Worm (Caenorhabditis elegans): ENCODE measurements around the gene R05H5.3.

R05H5.3 gene

DNA sequence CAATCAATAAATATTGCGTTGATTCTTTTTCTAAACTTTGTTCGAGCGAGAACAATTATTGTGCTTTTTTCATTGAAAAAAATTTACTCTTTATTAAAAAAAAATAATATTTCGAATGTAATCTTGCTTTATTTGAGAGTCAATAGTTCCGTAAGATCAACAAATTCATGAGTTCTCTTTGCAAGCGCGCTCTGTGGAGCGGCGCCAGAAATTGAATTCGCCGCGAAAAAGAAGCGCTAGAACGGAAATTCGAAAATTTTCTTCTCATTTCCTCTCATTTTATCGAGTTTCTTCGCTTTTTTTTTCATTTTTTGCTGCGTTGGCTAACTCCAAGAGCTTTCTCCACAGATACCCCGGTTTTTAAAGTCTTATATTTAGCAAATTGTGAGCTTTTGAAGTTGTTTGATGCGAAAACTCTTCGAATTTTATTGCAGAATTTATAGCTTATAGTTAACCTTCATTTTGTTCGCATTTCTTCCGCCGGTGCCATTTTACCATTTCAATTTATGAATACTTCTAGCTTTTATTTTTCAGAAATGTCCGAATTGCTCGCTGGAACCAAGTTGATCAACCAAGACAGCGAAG lies at the start of gene R05H5.3:
Gene R05H5.3 (plus strand): TSS at position 535 of the 585 bp plus-strand sequence.
- TF ChIP-seq K11D2.4 (GFP tag; IDR thresholded peaks at IDR 0.05) (no peak), hsf-1 (GFP tag; IDR thresholded peaks at IDR 0.05) (peak; percentile 55; the same call in 1 of the 2 replicates), F52B5.7 (tag; optimal IDR thresholded peaks at IDR 0.05) (no peak), snpc-1.3 (tag; optimal IDR thresholded peaks at IDR 0.05; ENCODE audit: insufficient read depth) (peak; percentile 40), snpc-3.4 (tag; optimal IDR thresholded peaks at IDR 0.05) (peak; percentile 70), F39B2.1 (GFP tag; IDR thresholded peaks at IDR 0.05) (no peak), nfyb-1 (GFP tag; IDR thresholded peaks at IDR 0.05) (0 out of 2 replicates have a peak, but pooled peaks have one; percentile 19), madf-6 (GFP tag; IDR thresholded peaks at IDR 0.05) (peak; percentile 96), F22D6.2 (tag; optimal IDR thresholded peaks at IDR 0.05) (no peak), F55B11.4 (tag; optimal IDR thresholded peaks at IDR 0.05; ENCODE audit: borderline replicate concordance, insufficient read depth) (no peak), aptf-2 (GFP tag; conservative IDR thresholded peaks at IDR 0.05) (0 out of 2 replicates have a peak, but pooled peaks have one; percentile 56), ztf-6 (GFP tag; IDR thresholded peaks at IDR 0.05) (0 out of 2 replicates have a peak, but pooled peaks have one; percentile 36), let-607 (tag; optimal IDR thresholded peaks at IDR 0.05) (no peak), nhr-80 (tag; optimal IDR thresholded peaks at IDR 0.05) (peak; percentile 24), ceh-100 (GFP tag; IDR thresholded peaks at IDR 0.05) (peak; percentile 94), B0019.2 (GFP tag; conservative IDR thresholded peaks at IDR 0.05) (peak; percentile 90), C17E4.6 (GFP tag; IDR thresholded peaks at IDR 0.05) (peak; percentile 69; the same call in 1 of the 2 replicates), fkh-3 (tag; optimal IDR thresholded peaks at IDR 0.05) (no peak), Y95B8A.8 (GFP tag; IDR thresholded peaks at IDR 0.05) (peak; percentile 75), lsl-1 (GFP tag; optimal IDR thresholded peaks at IDR 0.05) (peak; percentile 80), unc-62 (GFP tag; optimal IDR thresholded peaks at IDR 0.05) (no peak), dox-1 (GFP tag; IDR thresholded peaks at IDR 0.05) (no peak), F33H1.4 (GFP tag; IDR thresholded peaks at IDR 0.05) (peak; percentile 79), B0035.1 (tag; optimal IDR thresholded peaks at IDR 0.05) (no peak), ztf-22 (GFP tag; optimal IDR thresholded peaks at IDR 0.05) (no peak), mcd-1 (GFP tag; IDR thresholded peaks at IDR 0.05) (peak; percentile 90), sea-2 (GFP tag; IDR thresholded peaks at IDR 0.05) (no peak), lin-40 (tag; optimal IDR thresholded peaks at IDR 0.05) (no peak), snpc-1.1 (tag; optimal IDR thresholded peaks at IDR 0.05; ENCODE audit: insufficient read depth) (peak; percentile 54), ccch-3 (GFP tag; optimal IDR thresholded peaks at IDR 0.05) (no peak), attf-3 (GFP tag; conservative IDR thresholded peaks at IDR 0.05) (peak; percentile 72), lir-1 (GFP tag; conservative IDR thresholded peaks at IDR 0.05) (peak; percentile 62; the same call in 1 of the 2 replicates), pbrm-1 (GFP tag; IDR thresholded peaks at IDR 0.05) (no peak), lin-54 (GFP tag; optimal IDR thresholded peaks at IDR 0.05) (peak; percentile 85), ets-4 (GFP tag; optimal IDR thresholded peaks at IDR 0.05) (no peak), madf-3 (GFP tag; IDR thresholded peaks at IDR 0.05) (peak; percentile 82), Y67H2A.10 (GFP tag; conservative IDR thresholded peaks at IDR 0.05) (peak; percentile 68), F23B12.7 (tag; optimal IDR thresholded peaks at IDR 0.05; ENCODE audit: insufficient read depth) (peak; percentile 79), ama-1 (optimal IDR thresholded peaks at IDR 0.05) (no peak), ama-1 (GFP tag; optimal IDR thresholded peaks at IDR 0.05) (no peak), madf-8 (GFP tag; conservative IDR thresholded peaks at IDR 0.05) (peak; percentile 91), K12H6.12 (tag; optimal IDR thresholded peaks at IDR 0.05) (no peak), rcor-1 (GFP tag; IDR thresholded peaks at IDR 0.05) (no peak; the same call in 1 of the 2 replicates), zim-3 (tag; optimal IDR thresholded peaks at IDR 0.05) (no peak), hlh-12 (tag; optimal IDR thresholded peaks at IDR 0.05) (no peak), ceh-27 (GFP tag; optimal IDR thresholded peaks at IDR 0.05) (no peak), hmg-1.2 (GFP tag; IDR thresholded peaks at IDR 0.05) (peak; percentile 66; the same call in 1 of the 2 replicates)

All from whole organism, young adult.